Fruit fly (Drosophila melanogaster): ENCODE data around the gene CG14062.

Gene CG14062

DNA sequence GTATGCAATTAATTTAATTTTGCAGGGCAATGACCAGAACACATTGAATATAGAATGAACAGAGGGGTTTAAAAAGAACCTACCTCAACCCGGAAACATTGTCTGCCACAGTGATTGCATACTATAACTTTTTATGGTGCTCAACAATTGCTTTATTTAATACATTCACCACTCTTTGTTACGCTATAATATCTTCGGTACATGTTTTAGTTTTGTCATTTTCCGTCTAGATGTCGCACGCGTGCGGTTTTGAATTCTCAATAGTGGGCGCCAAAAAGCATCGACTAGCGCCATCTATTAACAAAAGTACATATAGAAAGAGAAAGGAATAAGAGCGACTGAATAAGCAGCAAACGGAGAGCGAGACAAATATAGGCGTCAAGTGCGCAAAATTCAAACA is 29.4 kb upstream of the CG14062 start:
- TF ChIP-seq sv (GFP tag; optimal IDR thresholded peaks at IDR 0.05): peak; percentile 37
- TF ChIP-seq CG32264 (GFP tag; optimal IDR thresholded peaks at IDR 0.05): no peak
- TF ChIP-seq HLH106 (tag; optimal IDR thresholded peaks at IDR 0.05): peak; percentile 69
- no peak for TF ChIP-seq Sp1 (GFP tag; optimal IDR thresholded peaks at IDR 0.05)
- TF ChIP-seq dmrt93B (GFP tag; optimal IDR thresholded peaks at IDR 0.05): peak; percentile 64
- TF ChIP-seq psq (GFP tag; optimal IDR thresholded peaks at IDR 0.05): peak; percentile 62
- TF ChIP-seq OdsH (GFP tag; optimal IDR thresholded peaks at IDR 0.05): peak; percentile 73
- peak; percentile 85 for TF ChIP-seq tai (GFP tag; optimal IDR thresholded peaks at IDR 0.05)
- no peak for TF ChIP-seq sage (GFP tag; optimal IDR thresholded peaks at IDR 0.05)
- peak; percentile 71 for TF ChIP-seq fru (GFP tag; optimal IDR thresholded peaks at IDR 0.05)
- TF ChIP-seq N (GFP tag; optimal IDR thresholded peaks at IDR 0.05): no peak
- no peak for TF ChIP-seq woc (GFP tag; optimal IDR thresholded peaks at IDR 0.05)
- peak; percentile 80 for TF ChIP-seq br (GFP tag; optimal IDR thresholded peaks at IDR 0.05)
- TF ChIP-seq CG9705 (GFP tag; optimal IDR thresholded peaks at IDR 0.05): peak; percentile 52
- TF ChIP-seq Hnf4 (GFP tag; optimal IDR thresholded peaks at IDR 0.05): peak; percentile 78
- TF ChIP-seq ey (GFP tag; optimal IDR thresholded peaks at IDR 0.05): peak; percentile 66
- TF ChIP-seq Abd-B (GFP tag; optimal IDR thresholded peaks at IDR 0.05): no peak
- no peak for TF ChIP-seq dl (GFP tag; optimal IDR thresholded peaks at IDR 0.05; ENCODE audit: insufficient read depth in 1 of 2, partially characterized antibody in 2 of 2)
- TF ChIP-seq brk (GFP tag; optimal IDR thresholded peaks at IDR 0.05): peak; percentile 48
- TF ChIP-seq Hr83 (GFP tag; optimal IDR thresholded peaks at IDR 0.05; ENCODE audit: poor library complexity, severe bottlenecking): peak; percentile 76
- TF ChIP-seq Hr78 (GFP tag; optimal IDR thresholded peaks at IDR 0.05): no peak
- peak; percentile 37 for TF ChIP-seq CrebA (GFP tag; optimal IDR thresholded peaks at IDR 0.05; ENCODE audit: borderline replicate concordance)
- TF ChIP-seq Myc (optimal IDR thresholded peaks at IDR 0.05): peak; percentile 95
- TF ChIP-seq Jra (GFP tag; optimal IDR thresholded peaks at IDR 0.05): peak; percentile 65
- TF ChIP-seq rgr (GFP tag; optimal IDR thresholded peaks at IDR 0.05): peak; percentile 72
- peak; percentile 60 for TF ChIP-seq dsf (GFP tag; optimal IDR thresholded peaks at IDR 0.05; ENCODE audit: borderline replicate concordance)
- TF ChIP-seq Rel (GFP tag; optimal IDR thresholded peaks at IDR 0.05): no peak
- peak; percentile 21 for TF ChIP-seq Rel (tag; optimal IDR thresholded peaks at IDR 0.05)
- no peak for TF ChIP-seq Vsx2 (GFP tag; optimal IDR thresholded peaks at IDR 0.05; ENCODE audit: partially characterized antibody)
- TF ChIP-seq foxo (GFP tag; optimal IDR thresholded peaks at IDR 0.05): peak in 1 of 2 experiments; percentile 83
- peak; percentile 83 for TF ChIP-seq h (GFP tag; optimal IDR thresholded peaks at IDR 0.05)

DNA sequence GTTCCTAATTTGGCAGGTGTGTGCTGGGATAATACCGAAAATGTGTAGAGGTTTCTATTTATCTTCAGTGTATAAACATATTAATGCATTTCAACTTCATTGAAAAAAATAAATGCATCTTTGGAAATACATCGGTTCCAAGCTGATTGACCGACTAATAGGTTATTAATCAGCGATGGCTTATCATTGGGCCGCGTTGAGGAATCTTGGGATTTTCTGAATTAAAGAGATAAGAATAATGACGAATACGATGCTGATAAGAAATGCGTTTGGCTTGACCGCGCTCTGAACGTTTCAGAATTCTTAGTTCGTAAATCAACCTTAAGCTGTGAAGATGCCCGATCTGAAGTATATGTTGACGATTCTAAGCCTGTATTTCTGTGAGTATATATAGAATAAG is 27.7 kb upstream of the CG14062 start, which contains the start of gene Sid:
Gene Sid, plus strand, starts transcription at position 301 of the 400 bp plus-strand sequence.
- no peak for TF ChIP-seq Rel (GFP tag; optimal IDR thresholded peaks at IDR 0.05)
- TF ChIP-seq Rel (tag; optimal IDR thresholded peaks at IDR 0.05): peak; percentile 90
- TF ChIP-seq Dif (GFP tag; optimal IDR thresholded peaks at IDR 0.05; ENCODE audit: partially characterized antibody): no peak

dm6 chr3R:28668854-28669253 is 26.2 kb upstream of the CG14062 start, which contains the start of gene CG33346:
CG33346 (plus strand) TSS chr3R:28669233.
- TF ChIP-seq CG32264 (GFP tag; optimal IDR thresholded peaks at IDR 0.05) (no peak), CG9705 (GFP tag; optimal IDR thresholded peaks at IDR 0.05) (no peak), OdsH (GFP tag; optimal IDR thresholded peaks at IDR 0.05) (no peak), ey (GFP tag; optimal IDR thresholded peaks at IDR 0.05) (no peak), Dif (GFP tag; optimal IDR thresholded peaks at IDR 0.05; ENCODE audit: partially characterized antibody) (no peak), brk (GFP tag; optimal IDR thresholded peaks at IDR 0.05) (no peak), rgr (GFP tag; optimal IDR thresholded peaks at IDR 0.05) (no peak), Abd-B (GFP tag; optimal IDR thresholded peaks at IDR 0.05) (no peak)

DNA sequence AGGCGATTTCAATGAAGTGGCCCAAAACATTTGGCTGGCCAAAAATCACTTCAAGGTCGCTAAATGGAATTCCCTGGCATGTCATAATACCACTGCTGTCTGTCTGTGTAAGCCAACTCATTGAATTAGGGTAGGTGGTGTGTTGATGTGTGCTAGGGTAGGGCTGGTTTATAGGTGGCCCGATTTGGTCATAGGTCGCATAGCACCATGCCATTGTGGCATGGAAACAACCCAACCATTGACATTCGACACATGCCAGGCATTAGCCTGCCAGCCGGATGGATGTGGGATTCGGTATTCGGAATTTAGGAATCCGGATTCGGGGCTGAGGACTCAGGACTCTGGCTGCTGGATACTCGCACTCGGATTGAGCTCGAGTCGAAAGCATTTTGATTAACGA is 20.3 kb upstream of the CG14062 start:
- TF ChIP-seq Abd-B (GFP tag; optimal IDR thresholded peaks at IDR 0.05): no peak
- TF ChIP-seq dsf (GFP tag; optimal IDR thresholded peaks at IDR 0.05; ENCODE audit: borderline replicate concordance): no peak
- no peak for TF ChIP-seq Vsx2 (GFP tag; optimal IDR thresholded peaks at IDR 0.05; ENCODE audit: partially characterized antibody)
- TF ChIP-seq brk (GFP tag; optimal IDR thresholded peaks at IDR 0.05): no peak
- TF ChIP-seq jim (GFP tag; optimal IDR thresholded peaks at IDR 0.05): no peak
- TF ChIP-seq N (GFP tag; optimal IDR thresholded peaks at IDR 0.05): no peak
- TF ChIP-seq Mio (GFP tag; optimal IDR thresholded peaks at IDR 0.05): no peak
- no peak for TF ChIP-seq OdsH (GFP tag; optimal IDR thresholded peaks at IDR 0.05)

Measured in whole organism, wandering third instar larva.